Fruit fly (Drosophila melanogaster) whole organism, wandering third instar larva: ENCODE data around the gene CG42692.
A peak's percentile ranks its signal among the peaks of the same experiment; 100 is the strongest.

Experiments
- Abd-B ChIP-seq: fragments of >200 bp; optimal IDR thresholded peaks from 2 replicates; lab custom pipeline; 2017; ENCODE audit warnings: missing biosample characterization, missing genetic modification characterization
- CG32264 ChIP-seq: fragments of 200-800 bp; sonication (Bioruptor generic); optimal IDR thresholded peaks from 2 replicates; lab custom pipeline; 2016; ENCODE audit warnings: missing biosample characterization, missing genetic modification characterization
- CG9705 ChIP-seq: fragments of 200-800 bp; sonication (Bioruptor generic); optimal IDR thresholded peaks from 2 replicates; lab custom pipeline; 2018; ENCODE audit warnings: missing biosample characterization, mild to moderate bottlenecking, missing genetic modification characterization
- CrebA ChIP-seq: fragments of 200-800 bp; sonication (Bioruptor generic); optimal IDR thresholded peaks from 2 replicates; lab custom pipeline; 2016; ENCODE audit warnings: missing biosample characterization, mild to moderate bottlenecking, missing genetic modification characterization, borderline replicate concordance
- Dfd ChIP-seq: fragments of >200 bp; optimal IDR thresholded peaks from 2 replicates; lab custom pipeline; 2017; ENCODE audit warnings: missing biosample characterization, missing genetic modification characterization
- Dif ChIP-seq: fragments of 200-275, 200-300 bp; sonication (Bioruptor generic); optimal IDR thresholded peaks from 2 replicates; lab custom pipeline; 2018; ENCODE audit warnings: missing biosample characterization, missing genetic modification characterization; ENCODE audit not compliant: partially characterized antibody
- GATAd ChIP-seq: sonication (Bioruptor generic); optimal IDR thresholded peaks from 2 replicates; lab custom pipeline; 2016; ENCODE audit warnings: missing biosample characterization, missing genetic modification characterization
- HLH106 ChIP-seq: fragments of 200-800 bp; optimal IDR thresholded peaks from 3 replicates; lab custom pipeline; 2019; ENCODE audit warnings: missing biosample characterization, mild to moderate bottlenecking, missing genetic modification characterization, moderate library complexity
- Hnf4 ChIP-seq: fragments of 200-800 bp; sonication (Bioruptor generic); optimal IDR thresholded peaks from 2 replicates; lab custom pipeline; 2016; ENCODE audit warnings: missing biosample characterization, mild to moderate bottlenecking, missing genetic modification characterization
- Hr83 ChIP-seq: fragments of 200-300 bp; sonication (Bioruptor generic); optimal IDR thresholded peaks from 2 replicates; lab custom pipeline; 2016; ENCODE audit warnings: missing biosample characterization, mild to moderate bottlenecking, missing genetic modification characterization, moderate library complexity; ENCODE audit not compliant: poor library complexity, severe bottlenecking
- Jra ChIP-seq: sonication (Bioruptor generic); optimal IDR thresholded peaks from 2 replicates; lab custom pipeline; 2016; ENCODE audit warnings: missing biosample characterization, missing genetic modification characterization
- Mio ChIP-seq: sonication (Bioruptor generic); optimal IDR thresholded peaks from 2 replicates; lab custom pipeline; 2016; ENCODE audit warnings: missing biosample characterization, missing genetic modification characterization
- Myc ChIP-seq: fragments of >200 bp; optimal IDR thresholded peaks from 2 replicates; lab custom pipeline; 2017
- N ChIP-seq: fragments of >200 bp; optimal IDR thresholded peaks from 2 replicates; lab custom pipeline; 2018; ENCODE audit warnings: missing biosample characterization, missing external identifiers, missing genetic modification characterization
- OdsH ChIP-seq: fragments of 200-800 bp; sonication (Bioruptor generic); optimal IDR thresholded peaks from 2 replicates; lab custom pipeline; 2016; ENCODE audit warnings: missing biosample characterization, mild to moderate bottlenecking, missing genetic modification characterization
- Rel ChIP-seq, 2 experiments: fragments of 200-800 bp; sonication (Bioruptor generic) in 1 of 2; optimal IDR thresholded peaks; 2 replicates in 1 of 2; 3 replicates in 1 of 2; lab custom pipeline; 2016 to 2019; ENCODE audit warnings: mild to moderate bottlenecking in 2 of 2, missing biosample characterization in 2 of 2, missing genetic modification characterization in 2 of 2, moderate library complexity in 1 of 2
- Vsx2 ChIP-seq: fragments of 200-300, 225-300 bp; sonication (Bioruptor generic); optimal IDR thresholded peaks from 2 replicates; lab custom pipeline; 2018; ENCODE audit warnings: missing biosample characterization, missing genetic modification characterization; ENCODE audit not compliant: partially characterized antibody
- br ChIP-seq: fragments of 200-800 bp; sonication (Bioruptor generic); optimal IDR thresholded peaks from 2 replicates; lab custom pipeline; 2016; ENCODE audit warnings: missing biosample characterization, missing genetic modification characterization
- brk ChIP-seq: fragments of 200-800 bp; sonication (Bioruptor generic); optimal IDR thresholded peaks from 2 replicates; lab custom pipeline; 2016; ENCODE audit warnings: missing biosample characterization, mild to moderate bottlenecking, missing genetic modification characterization
- dl ChIP-seq, 2 experiments: fragments of 175-275, 200-275 bp in 1 of 2; fragments of 200-275 bp in 1 of 2; sonication (Bioruptor generic); optimal IDR thresholded peaks; lab custom pipeline; 2018; ENCODE audit warnings: mild to moderate bottlenecking in 2 of 2, missing biosample characterization in 2 of 2, missing genetic modification characterization in 2 of 2, moderate library complexity in 2 of 2; ENCODE audit not compliant: partially characterized antibody in 2 of 2, insufficient read depth in 1 of 2
- dmrt93B ChIP-seq: fragments of 200-800 bp; sonication (Bioruptor generic); optimal IDR thresholded peaks from 2 replicates; lab custom pipeline; 2018; ENCODE audit warnings: missing biosample characterization, mild to moderate bottlenecking, missing genetic modification characterization
- dsf ChIP-seq: sonication (Bioruptor generic); optimal IDR thresholded peaks from 2 replicates; lab custom pipeline; 2016; ENCODE audit warnings: missing biosample characterization, missing genetic modification characterization, borderline replicate concordance
- ey ChIP-seq: fragments of 200-800 bp; sonication (Bioruptor generic); optimal IDR thresholded peaks from 2 replicates; lab custom pipeline; 2016; ENCODE audit warnings: missing biosample characterization, missing genetic modification characterization
- fru ChIP-seq: fragments of 200-800 bp; sonication (Bioruptor generic); optimal IDR thresholded peaks from 3 replicates; lab custom pipeline; 2016; ENCODE audit warnings: missing biosample characterization, mild to moderate bottlenecking, missing genetic modification characterization
- h ChIP-seq: fragments of 200-800 bp; sonication (Bioruptor generic); optimal IDR thresholded peaks from 3 replicates; lab custom pipeline; 2016; ENCODE audit warnings: missing biosample characterization, mild to moderate bottlenecking, missing genetic modification characterization
- pan ChIP-seq: fragments of >200 bp; optimal IDR thresholded peaks from 2 replicates; lab custom pipeline; 2017
- psq ChIP-seq: fragments of 200-800 bp; sonication (Bioruptor generic); optimal IDR thresholded peaks from 3 replicates; lab custom pipeline; 2017; ENCODE audit warnings: missing biosample characterization, mild to moderate bottlenecking, missing genetic modification characterization, moderate library complexity
- rgr ChIP-seq: fragments of 200-800 bp; sonication (Bioruptor generic); optimal IDR thresholded peaks from 3 replicates; lab custom pipeline; 2016; ENCODE audit warnings: missing biosample characterization, mild to moderate bottlenecking, missing genetic modification characterization
- sage ChIP-seq: fragments of 200-800 bp; sonication (Bioruptor generic); optimal IDR thresholded peaks from 2 replicates; lab custom pipeline; 2016; ENCODE audit warnings: missing biosample characterization, mild to moderate bottlenecking, missing genetic modification characterization
- sv ChIP-seq: fragments of 200-800 bp; sonication (Bioruptor generic); optimal IDR thresholded peaks from 3 replicates; lab custom pipeline; 2016; ENCODE audit warnings: missing biosample characterization, missing genetic modification characterization
- usp ChIP-seq: fragments of >200 bp; optimal IDR thresholded peaks from 2 replicates; lab custom pipeline; 2017; ENCODE audit warnings: missing biosample characterization, missing genetic modification characterization
- woc ChIP-seq: sonication (Bioruptor generic); optimal IDR thresholded peaks from 2 replicates; lab custom pipeline; 2016; ENCODE audit warnings: missing biosample characterization, mild to moderate bottlenecking, missing genetic modification characterization

The CG42692 gene

dm6 chr2L:14024746-14025105, 16.8 kb downstream of the CG42692 start:
- TF ChIP-seq Dfd (GFP tag; lab: Kevin White, UChicago) (no peak), CG9705 (GFP tag; lab: Kevin White, UChicago) (no peak), dl (GFP tag; optimal IDR thresholded peaks at IDR 0.05; lab: Kevin White, UChicago; ENCODE audit: insufficient read depth in 1 of 2, partially characterized antibody in 2 of 2) (no peak), h (GFP tag; lab: Kevin White, UChicago) (no peak), Jra (GFP tag; lab: Kevin White, UChicago) (no peak), Abd-B (GFP tag; lab: Kevin White, UChicago) (no peak), Rel (GFP tag; optimal IDR thresholded peaks at IDR 0.05; lab: Kevin White, UChicago) (no peak), Rel (tag; optimal IDR thresholded peaks at IDR 0.05; lab: Kevin White, UChicago) (no peak)

- TF ChIP-seq CG32264 (GFP tag; lab: Kevin White, UChicago) = no peak
- TF ChIP-seq Dfd (GFP tag; lab: Kevin White, UChicago) = no peak
- no peak for TF ChIP-seq dl (GFP tag; optimal IDR thresholded peaks at IDR 0.05; lab: Kevin White, UChicago; ENCODE audit: insufficient read depth in 1 of 2, partially characterized antibody in 2 of 2)
- TF ChIP-seq Hnf4 (GFP tag; lab: Kevin White, UChicago) = no peak
- no peak for TF ChIP-seq Rel (GFP tag; optimal IDR thresholded peaks at IDR 0.05; lab: Kevin White, UChicago)
- no peak for TF ChIP-seq Rel (tag; optimal IDR thresholded peaks at IDR 0.05; lab: Kevin White, UChicago)
- TF ChIP-seq Vsx2 = peak; percentile 38
- TF ChIP-seq HLH106 (tag; lab: Kevin White, UChicago) = no peak
Measured at dm6 chr2L:14025485-14025933, 17.6 kb downstream of the CG42692 start.

- TF ChIP-seq Mio (GFP tag; lab: Kevin White, UChicago) (no peak), Dif (GFP tag; lab: Kevin White, UChicago) (no peak), woc (GFP tag; lab: Kevin White, UChicago) (no peak), fru (GFP tag; lab: Kevin White, UChicago) (no peak), Hr83 (GFP tag; lab: Kevin White, UChicago) (no peak), br (GFP tag; lab: Kevin White, UChicago) (no peak), sage (no peak), h (GFP tag; lab: Kevin White, UChicago) (no peak), psq (GFP tag; lab: Kevin White, UChicago) (no peak), N (GFP tag; lab: Kevin White, UChicago) (no peak), Abd-B (GFP tag; lab: Kevin White, UChicago) (no peak), CrebA (no peak), ey (no peak), CG9705 (GFP tag; lab: Kevin White, UChicago) (no peak), Dfd (GFP tag; lab: Kevin White, UChicago) (no peak), Myc (lab: Kevin White, UChicago) (no peak), Vsx2 (no peak), dsf (no peak)
Measured at dm6 chr2L:14026778-14027177, 18.9 kb downstream of the CG42692 start, which contains the start of gene hll. hll (plus strand) TSS chr2L:14027001.

- TF ChIP-seq woc (GFP tag; lab: Kevin White, UChicago) (no peak), HLH106 (tag; lab: Kevin White, UChicago) (no peak), sv (no peak), usp (GFP tag; lab: Kevin White, UChicago) (no peak), rgr (GFP tag; lab: Kevin White, UChicago) (no peak), Dfd (GFP tag; lab: Kevin White, UChicago) (no peak), fru (GFP tag; lab: Kevin White, UChicago) (no peak), Hnf4 (GFP tag; lab: Kevin White, UChicago) (no peak), Jra (GFP tag; lab: Kevin White, UChicago) (no peak), pan (lab: Kevin White, UChicago) (no peak), br (GFP tag; lab: Kevin White, UChicago) (no peak), brk (GFP tag; lab: Kevin White, UChicago) (no peak), Dif (GFP tag; lab: Kevin White, UChicago) (no peak), h (GFP tag; lab: Kevin White, UChicago) (no peak)
Measured at dm6 chr2L:14029235-14029634, 21.3 kb downstream of the CG42692 start.

- no peak for TF ChIP-seq CG9705 (GFP tag; lab: Kevin White, UChicago)
- TF ChIP-seq dmrt93B (GFP tag; lab: Kevin White, UChicago) = no peak
- TF ChIP-seq usp (GFP tag; lab: Kevin White, UChicago) = no peak
- no peak for TF ChIP-seq Dif (GFP tag; lab: Kevin White, UChicago)
- no peak for TF ChIP-seq rgr (GFP tag; lab: Kevin White, UChicago)
- no peak for TF ChIP-seq OdsH (GFP tag; lab: Kevin White, UChicago)
- no peak for TF ChIP-seq br (GFP tag; lab: Kevin White, UChicago)
- no peak for TF ChIP-seq Mio (GFP tag; lab: Kevin White, UChicago)
- no peak for TF ChIP-seq GATAd (GFP tag; lab: Kevin White, UChicago)
- TF ChIP-seq N (GFP tag; lab: Kevin White, UChicago) = no peak
Measured at dm6 chr2L:14031439-14031838, 23.5 kb downstream of the CG42692 start, which contains the start of gene CG18095. CG18095 (minus strand) TSS chr2L:14031539.
